Worm (Caenorhabditis elegans) whole organism, young adult: ENCODE data around the gene sri-25.

Source experiments
- ama-1 ChIP-seq, 3 experiments: fragments of 150-350 bp in 1 of 3; sonication (generic microtip) in 2 of 3; optimal IDR thresholded peaks; 2 replicates each; lab custom pipeline; 2014 to 2018; ENCODE audit warnings: missing biosample characterization in 2 of 3, missing genetic modification characterization in 2 of 3, missing genetic modification reagents in 2 of 3
- tbp1 ChIP-seq: fragments of 200-800 bp; sonication (Bioruptor generic); optimal IDR thresholded peaks from 2 replicates; lab custom pipeline; 2018; ENCODE audit warnings: mild to moderate bottlenecking, missing genetic modification characterization, missing compliant biosample characterization
- ztf-22 ChIP-seq: fragments of 200-800 bp; sonication (Bioruptor generic); optimal IDR thresholded peaks from 2 replicates; lab custom pipeline; 2018; ENCODE audit warnings: mild to moderate bottlenecking, missing genetic modification characterization, moderate library complexity, missing compliant biosample characterization

DNA sequence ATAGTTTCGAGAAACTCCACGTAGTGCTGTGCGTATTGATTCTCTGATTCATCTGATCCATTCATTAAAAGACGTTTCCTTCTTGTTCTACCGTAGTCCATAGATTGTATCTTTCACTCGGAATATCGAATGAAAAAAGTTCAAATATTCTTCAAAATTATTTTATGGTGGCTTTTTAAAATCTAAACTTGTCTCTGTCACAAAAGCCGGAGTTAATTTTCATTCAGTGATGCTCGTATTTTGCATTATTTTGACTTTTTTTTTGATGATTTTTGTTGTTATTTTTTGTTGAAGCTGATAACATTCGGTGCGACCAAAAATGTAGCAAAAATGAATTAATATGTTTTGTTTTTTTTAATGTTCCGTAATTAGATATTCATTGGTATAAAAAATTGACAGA lies 18.9 kb downstream of the sri-25 start, which contains the start of gene nhr-164:
- no peak for TF ChIP-seq tbp1 (GFP tag; lab: Kevin White, UChicago)
- TF ChIP-seq ztf-22 (GFP tag; lab: Kevin White, UChicago), result no peak
- TF ChIP-seq ama-1 (optimal IDR thresholded peaks at IDR 0.05; lab: Kevin White, UChicago), result no peak
- TF ChIP-seq ama-1 (GFP tag; optimal IDR thresholded peaks at IDR 0.05; lab: Kevin White, UChicago), result no peak
